Fruit fly (Drosophila melanogaster) whole organism, wandering third instar larva: ENCODE measurements around the gene CG32071.

Source experiments
- OdsH ChIP-seq: fragments of 200-800 bp; sonication (Bioruptor generic); optimal IDR thresholded peaks from 2 replicates; lab custom pipeline; 2016; ENCODE audit warnings: missing biosample characterization, mild to moderate bottlenecking, missing genetic modification characterization
- br ChIP-seq: fragments of 200-800 bp; sonication (Bioruptor generic); optimal IDR thresholded peaks from 2 replicates; lab custom pipeline; 2016; ENCODE audit warnings: missing biosample characterization, missing genetic modification characterization

- TF ChIP-seq OdsH (GFP tag; lab: Kevin White, UChicago) (no peak), br (no peak)
Observed at dm6 chr3L:11107935-11108334, 4.3 kb upstream of the CG32071 start, which contains the start of gene CG12522.
